Fruit fly (Drosophila melanogaster) Kc167 (cell line): ENCODE measurements around the gene ND-MNLL.

Experiments
- Myc ChIP-seq: fragments of >200 bp; optimal IDR thresholded peaks from 2 replicates; lab custom pipeline; 2017; ENCODE audit warnings: missing external identifiers
- Sin3A ChIP-seq: fragments of >200 bp; optimal IDR thresholded peaks from 2 replicates; lab custom pipeline; 2018; ENCODE audit warnings: missing external identifiers
- h ChIP-seq: fragments of >200 bp; optimal IDR thresholded peaks from 3 replicates; lab custom pipeline; 2018; ENCODE audit warnings: missing external identifiers
- insv ChIP-seq: fragments of >200 bp; optimal IDR thresholded peaks from 3 replicates; lab custom pipeline; 2018; ENCODE audit warnings: missing external identifiers
- psq ChIP-seq: fragments of >200 bp; optimal IDR thresholded peaks from 2 replicates; lab custom pipeline; 2017; ENCODE audit warnings: missing external identifiers
- ttk ChIP-seq: sonication (Bioruptor generic); optimal IDR thresholded peaks from 2 replicates; lab custom pipeline; 2017; ENCODE audit warnings: missing external identifiers

The ND-MNLL gene

dm6 chrX:7923063-7923462, 29.5 kb upstream of the ND-MNLL start:
- TF ChIP-seq Sin3A (lab: Kevin White, UChicago) (no peak), ttk (no peak), Myc (lab: Kevin White, UChicago) (no peak), insv (no peak), h (lab: Kevin White, UChicago) (no peak), psq (lab: Kevin White, UChicago) (no peak)

- TF ChIP-seq psq (lab: Kevin White, UChicago) (no peak), h (lab: Kevin White, UChicago) (no peak), Myc (lab: Kevin White, UChicago) (no peak), ttk (no peak), Sin3A (lab: Kevin White, UChicago) (no peak), insv (no peak)
Observed at dm6 chrX:7920081-7920688, 26.6 kb upstream of the ND-MNLL start, which contains the start of the genes hdm and Ykt6. hdm (minus strand) TSS chrX:7920131. Ykt6 (plus strand) TSS chrX:7920409.

- TF ChIP-seq psq (lab: Kevin White, UChicago) (no peak), h (lab: Kevin White, UChicago) (no peak), insv (no peak), ttk (no peak), Myc (lab: Kevin White, UChicago) (no peak), Sin3A (lab: Kevin White, UChicago) (no peak)
Observed at dm6 chrX:7911983-7912630, 18.5 kb upstream of the ND-MNLL start, which contains the start of gene snz. snz (plus strand) TSS chrX:7912089.

dm6 chrX:7909482-7909881, 15.9 kb upstream of the ND-MNLL start:
- TF ChIP-seq h (lab: Kevin White, UChicago): no peak
- no peak for TF ChIP-seq insv
- no peak for TF ChIP-seq Myc (lab: Kevin White, UChicago)
- TF ChIP-seq psq (lab: Kevin White, UChicago): no peak
- no peak for TF ChIP-seq ttk
- TF ChIP-seq Sin3A (lab: Kevin White, UChicago): no peak

- TF ChIP-seq h (lab: Kevin White, UChicago) (no peak), psq (lab: Kevin White, UChicago) (no peak), insv (no peak)
Observed at dm6 chrX:7909069-7909389, 15.4 kb upstream of the ND-MNLL start.

dm6 chrX:7908239-7909068, 14.9 kb upstream of the ND-MNLL start, which contains the start of the genes dpr14 and spidey:
dpr14 (minus strand) TSS chrX:7908286.
spidey (plus strand) TSS chrX:7908931.
- TF ChIP-seq h (lab: Kevin White, UChicago) (no peak), Sin3A (lab: Kevin White, UChicago) (no peak), psq (lab: Kevin White, UChicago) (no peak), insv (no peak), Myc (lab: Kevin White, UChicago) (no peak), ttk (no peak)

dm6 chrX:7901153-7902038, 7.8 kb upstream of the ND-MNLL start, which contains the start of the genes RpS6 and bys:
RpS6 (minus strand) TSS chrX:7901331.
bys (plus strand) TSS chrX:7901880.
- TF ChIP-seq ttk (no peak), insv (no peak), Myc (lab: Kevin White, UChicago) (no peak), psq (lab: Kevin White, UChicago) (no peak), Sin3A (lab: Kevin White, UChicago) (no peak), h (lab: Kevin White, UChicago) (no peak)

- no peak for TF ChIP-seq h (lab: Kevin White, UChicago)
Observed at dm6 chrX:7900659-7901058, 7.1 kb upstream of the ND-MNLL start.

dm6 chrX:7892539-7892899, 1.1 kb downstream of the ND-MNLL start:
- no peak for TF ChIP-seq insv
- TF ChIP-seq ttk: no peak
- TF ChIP-seq psq (lab: Kevin White, UChicago): no peak
- TF ChIP-seq Myc (lab: Kevin White, UChicago): no peak
- no peak for TF ChIP-seq Sin3A (lab: Kevin White, UChicago)
- no peak for TF ChIP-seq h (lab: Kevin White, UChicago)

- TF ChIP-seq psq (lab: Kevin White, UChicago) (no peak), Sin3A (lab: Kevin White, UChicago) (no peak), h (lab: Kevin White, UChicago) (no peak), ttk (no peak), insv (no peak), Myc (lab: Kevin White, UChicago) (no peak)
Observed at dm6 chrX:7891596-7892538, 1.7 kb downstream of the ND-MNLL start, which contains the start of gene Nek2. Nek2 (minus strand) TSS chrX:7891646.
